Worm (Caenorhabditis elegans): ENCODE measurements around the gene ugt-24.

Gene ugt-24

DNA sequence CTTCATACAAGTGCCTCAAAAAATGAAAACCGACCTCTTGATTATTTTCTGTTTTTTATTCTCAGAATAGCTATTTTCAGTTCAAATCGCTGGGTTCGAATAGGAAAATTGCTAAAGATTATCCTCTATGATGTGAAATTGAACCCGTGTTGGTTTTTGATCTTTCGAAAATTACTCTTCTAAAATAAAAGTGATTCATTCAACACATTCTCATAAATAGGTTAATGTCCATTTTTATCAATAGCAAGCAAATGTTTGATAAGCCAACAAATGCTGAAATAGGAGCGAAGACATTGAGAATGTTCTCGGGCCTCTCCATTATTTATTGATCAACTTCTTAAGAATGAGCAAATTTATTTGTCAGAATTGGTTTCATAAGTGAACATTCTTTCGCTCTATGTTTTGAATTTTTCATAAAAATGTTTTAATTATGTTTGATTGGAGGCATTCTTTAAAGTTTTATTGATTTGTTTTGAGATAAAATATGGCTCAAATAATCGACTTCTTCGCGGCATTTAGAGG is 22.3 kb upstream of the ugt-24 start, which contains the start of gene F58F9.3:
TSS of gene F58F9.3 (plus strand) at position 472 of the 522 bp plus-strand sequence.
- TF ChIP-seq madf-3 (GFP tag; IDR thresholded peaks at IDR 0.05), result no peak
- TF ChIP-seq nhr-80 (tag; optimal IDR thresholded peaks at IDR 0.05), result peak; percentile 37

DNA sequence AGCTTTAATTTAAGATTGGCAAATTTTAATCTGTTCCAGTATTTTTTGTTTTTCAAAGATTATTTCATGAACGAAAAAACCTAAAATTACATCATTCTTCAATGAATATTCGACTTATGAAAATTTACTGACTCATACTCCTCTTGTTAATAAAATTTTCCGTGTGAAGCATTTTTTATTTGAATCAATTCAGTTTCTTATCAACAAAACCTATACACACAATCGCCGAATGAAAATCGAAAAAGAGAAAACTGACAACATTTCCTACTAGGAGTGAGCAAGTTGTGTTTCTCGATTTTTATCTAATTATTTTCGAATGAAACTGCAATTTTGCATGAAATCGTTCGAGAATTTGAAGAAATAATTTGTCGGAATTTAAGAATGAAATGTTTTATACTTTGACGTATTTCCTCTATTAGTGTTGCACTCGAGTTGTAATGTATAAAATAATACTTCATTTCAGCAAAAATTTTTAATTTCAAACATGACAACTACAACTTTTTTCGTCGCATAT is 20.1 kb upstream of the ugt-24 start, which contains the start of gene F58F9.4:
TSS of gene F58F9.4 (plus strand) at position 464 of the 514 bp plus-strand sequence.
- TF ChIP-seq bed-1 (GFP tag; IDR thresholded peaks at IDR 0.05), result no peak
- TF ChIP-seq nhr-80 (tag; optimal IDR thresholded peaks at IDR 0.05), result peak; percentile 37

DNA sequence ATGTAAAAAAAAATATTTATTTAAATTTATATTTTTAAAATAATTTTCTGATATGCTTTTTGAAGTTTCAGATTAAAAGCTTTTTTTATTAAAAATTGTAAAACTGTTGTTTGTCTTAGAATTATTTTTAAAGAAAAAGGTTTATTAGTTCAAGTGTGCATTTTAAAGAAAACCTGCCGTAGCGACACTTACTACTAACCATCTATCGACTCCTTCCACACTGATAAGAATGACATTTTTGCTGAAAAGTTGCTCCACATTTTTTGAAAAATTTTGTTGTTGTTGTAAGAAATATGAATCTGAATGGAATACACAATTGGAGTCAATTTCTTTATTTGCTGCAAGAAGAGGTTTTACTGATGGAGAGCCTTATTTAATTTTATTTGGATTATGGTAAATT is 17.5 kb upstream of the ugt-24 start, which contains the start of gene C49A9.1:
TSS of gene C49A9.1 (plus strand) at position 217 of the 400 bp plus-strand sequence.
- no peak for TF ChIP-seq egl-18 (GFP tag; IDR thresholded peaks at IDR 0.05)
- TF ChIP-seq nhr-80 (tag; optimal IDR thresholded peaks at IDR 0.05), result peak; percentile 19
- TF ChIP-seq him-1 (tag; optimal IDR thresholded peaks at IDR 0.05), result no peak
- no peak for TF ChIP-seq attf-6 (GFP tag; IDR thresholded peaks at IDR 0.05)
- TF ChIP-seq hrde-1 (tag; optimal IDR thresholded peaks at IDR 0.05; ENCODE audit: borderline replicate concordance), result no peak
- TF ChIP-seq ekl-4 (GFP tag; IDR thresholded peaks at IDR 0.05), result no peak
- TF ChIP-seq madf-3 (GFP tag; IDR thresholded peaks at IDR 0.05), result no peak
- no peak for TF ChIP-seq F39B2.1 (GFP tag; IDR thresholded peaks at IDR 0.05)
- TF ChIP-seq madf-10 (tag; optimal IDR thresholded peaks at IDR 0.05), result no peak

DNA sequence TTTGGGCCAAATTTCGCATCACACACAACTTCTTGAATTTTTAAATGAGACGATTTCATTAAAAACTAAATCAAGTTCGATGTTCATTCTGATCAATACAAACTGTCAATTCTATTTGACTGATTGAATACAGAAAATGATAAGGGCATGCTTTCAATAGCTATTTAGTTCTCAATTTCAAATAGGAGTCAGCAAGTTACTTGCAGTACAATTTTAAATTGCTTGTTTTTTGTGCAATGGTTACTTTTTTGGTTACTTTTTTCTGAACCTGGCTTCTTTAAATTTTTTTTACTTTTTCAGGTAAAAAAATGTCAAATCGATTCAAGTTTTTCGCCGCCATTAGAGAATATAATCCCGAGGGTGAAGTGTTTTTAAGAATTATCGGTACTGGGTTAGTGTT is 14.6 kb upstream of the ugt-24 start, which contains the start of gene C49A9.2:
TSS of gene C49A9.2 (plus strand) at position 301 of the 400 bp plus-strand sequence.
- peak; percentile 38 for TF ChIP-seq nhr-80 (tag; optimal IDR thresholded peaks at IDR 0.05)
- no peak for TF ChIP-seq atf-7 (tag; optimal IDR thresholded peaks at IDR 0.05)

DNA sequence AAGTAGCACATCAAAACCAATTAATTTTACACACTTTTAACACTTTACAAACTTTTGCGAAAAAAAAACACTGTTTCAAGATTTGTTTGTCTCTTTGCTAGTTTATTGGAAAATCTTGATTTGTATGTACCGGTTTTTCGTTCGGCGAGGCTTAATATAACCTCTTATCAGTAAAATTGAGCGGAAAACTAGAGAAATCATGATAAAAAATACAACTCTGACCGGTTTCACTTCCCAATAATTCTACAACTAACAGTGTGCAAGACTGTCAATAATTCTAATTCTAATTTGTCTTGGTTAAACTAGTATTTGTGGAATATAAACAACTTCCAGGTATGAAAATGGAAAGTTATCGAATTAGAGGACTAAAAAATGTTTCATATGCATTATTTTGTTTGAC is 11.4 kb upstream of the ugt-24 start, which contains the start of gene C49A9.3:
TSS of gene C49A9.3 (plus strand) at position 212 of the 400 bp plus-strand sequence.
- TF ChIP-seq let-607 (tag; optimal IDR thresholded peaks at IDR 0.05) (no peak), nhr-80 (tag; optimal IDR thresholded peaks at IDR 0.05) (peak; percentile 64)

DNA sequence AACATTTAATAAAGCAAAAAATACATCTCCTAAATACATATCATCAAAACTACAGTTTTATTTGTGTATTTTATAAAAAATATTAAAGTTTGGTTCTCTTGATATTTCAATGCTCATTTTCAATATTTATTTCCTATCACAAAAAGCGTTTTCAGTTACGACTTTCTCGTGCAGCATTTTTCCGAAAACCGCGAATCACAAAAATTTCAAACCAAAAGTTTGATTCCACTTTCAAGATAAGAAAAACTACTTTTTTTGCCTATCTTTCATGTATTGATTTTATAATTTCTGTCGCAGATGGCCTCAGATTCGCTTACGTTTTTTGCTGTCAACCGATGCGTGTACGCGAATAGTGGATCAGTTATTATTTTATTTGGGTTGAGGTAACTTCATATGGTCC is 8.9 kb upstream of the ugt-24 start, which contains the start of gene C49A9.4:
TSS of gene C49A9.4 (plus strand) at position 265 of the 400 bp plus-strand sequence.
- TF ChIP-seq let-607 (tag; optimal IDR thresholded peaks at IDR 0.05) (no peak), egrh-3 (GFP tag; IDR thresholded peaks at IDR 0.05) (no peak), nhr-80 (tag; optimal IDR thresholded peaks at IDR 0.05) (peak; percentile 58), ceh-91 (GFP tag; IDR thresholded peaks at IDR 0.05) (no peak), lag-1 (GFP tag; IDR thresholded peaks at IDR 0.05) (no peak), xnd-1 (tag; optimal IDR thresholded peaks at IDR 0.05) (no peak), rcor-1 (GFP tag; IDR thresholded peaks at IDR 0.05) (no peak)

DNA sequence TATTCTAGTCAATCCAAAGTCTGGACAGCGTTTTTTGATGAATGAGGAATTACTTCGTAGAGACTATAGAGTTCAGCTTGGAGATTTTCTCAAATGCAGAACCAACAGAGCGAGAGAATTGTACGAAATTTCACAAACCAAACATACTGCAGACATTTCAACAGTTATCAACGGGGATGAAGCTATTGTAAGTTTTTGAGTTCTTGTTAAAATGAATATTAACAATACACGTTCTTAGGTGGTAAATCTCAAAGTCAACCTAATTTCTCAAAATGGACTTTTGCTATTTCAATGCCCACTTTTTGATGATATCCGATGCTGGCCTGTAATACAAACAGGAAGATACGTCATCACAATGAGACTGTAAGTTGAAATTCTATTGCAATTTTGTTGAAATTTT is 7.0 kb upstream of the ugt-24 start:
- TF ChIP-seq snpc-4 (GFP tag; optimal IDR thresholded peaks at IDR 0.05), result no peak
- no peak for TF ChIP-seq snpc-4 (tag; optimal IDR thresholded peaks at IDR 0.05)
- no peak for TF ChIP-seq rpc-1 (optimal IDR thresholded peaks at IDR 0.05)
- no peak for TF ChIP-seq rpc-1 (tag; optimal IDR thresholded peaks at IDR 0.05)
- TF ChIP-seq attf-6 (GFP tag; IDR thresholded peaks at IDR 0.05), result no peak
- TF ChIP-seq ekl-4 (GFP tag; IDR thresholded peaks at IDR 0.05), result no peak
- no peak for TF ChIP-seq unc-130 (GFP tag; optimal IDR thresholded peaks at IDR 0.05)
- no peak for TF ChIP-seq nhr-179 (tag; optimal IDR thresholded peaks at IDR 0.05)
- TF ChIP-seq chd-7 (tag; optimal IDR thresholded peaks at IDR 0.05), result no peak
- no peak for TF ChIP-seq ztf-28 (GFP tag; IDR thresholded peaks at IDR 0.05)
- no peak for TF ChIP-seq nfya-2 (GFP tag; IDR thresholded peaks at IDR 0.05)
- TF ChIP-seq ztf-25 (GFP tag; IDR thresholded peaks at IDR 0.05), result no peak
